Fruit fly (Drosophila melanogaster) whole organism, embryonic: ENCODE results near the gene CG13258.
A peak's percentile ranks its signal among the peaks of the same experiment; 100 is the strongest.

ENCODE experiments used
- CG11456 ChIP-seq: fragments of 200-800 bp; sonication (Bioruptor generic); IDR thresholded peaks from 3 replicates; pipeline ENCODE4 v1.3.6; 2022; ENCODE audit warnings: missing biosample characterization, missing genetic modification characterization
- CG11560 ChIP-seq: fragments of 200-800 bp; sonication (Bioruptor generic); IDR thresholded peaks from 3 replicates; pipeline ENCODE4 v1.3.6; 2022; ENCODE audit warnings: missing biosample characterization, missing genetic modification characterization
- CG11695 ChIP-seq: fragments of 200-800 bp; sonication (Bioruptor generic); IDR thresholded peaks from 3 replicates; pipeline ENCODE4 v1.3.6; 2022; ENCODE audit warnings: missing biosample characterization, missing genetic modification characterization
- CG12155 ChIP-seq: fragments of 200-800 bp; sonication (Bioruptor generic); optimal IDR thresholded peaks from 3 replicates; lab custom pipeline; 2016; ENCODE audit warnings: missing biosample characterization, missing genetic modification characterization
- CG12236 ChIP-seq: fragments of 200-800 bp; sonication (Bioruptor generic); optimal IDR thresholded peaks from 2 replicates; lab custom pipeline; 2016; ENCODE audit warnings: missing biosample characterization, missing genetic modification characterization
- CG13424 ChIP-seq: fragments of 200-800 bp; sonication (Bioruptor generic); optimal IDR thresholded peaks from 2 replicates; lab custom pipeline; 2019; ENCODE audit warnings: missing biosample characterization, mild to moderate bottlenecking, missing genetic modification characterization, moderate library complexity
- CG14014 ChIP-seq: fragments of 200-800 bp; sonication (Bioruptor generic); IDR thresholded peaks from 2 replicates; pipeline ENCODE4 v1.3.6; 2022; ENCODE audit warnings: missing biosample characterization, missing genetic modification characterization
- CG14965 ChIP-seq: fragments of 200-800 bp; sonication (Bioruptor generic); optimal IDR thresholded peaks from 2 replicates; lab custom pipeline; 2016; ENCODE audit warnings: missing biosample characterization, missing genetic modification characterization, borderline replicate concordance
- CG15011 ChIP-seq: fragments of 200-800 bp; sonication (Bioruptor generic); optimal IDR thresholded peaks from 3 replicates; lab custom pipeline; 2018; ENCODE audit warnings: missing biosample characterization, mild to moderate bottlenecking, missing genetic modification characterization
- CG1792 ChIP-seq: fragments of 200-800 bp; sonication (Bioruptor generic); optimal IDR thresholded peaks from 2 replicates; lab custom pipeline; 2016; ENCODE audit warnings: missing biosample characterization, missing genetic modification characterization
- CG18011 ChIP-seq: fragments of 200-800 bp; sonication (Bioruptor generic); optimal IDR thresholded peaks from 2 replicates; lab custom pipeline; 2017; ENCODE audit warnings: missing biosample characterization, missing genetic modification characterization, mild to moderate bottlenecking, moderate library complexity, missing genotype
- CG18599 ChIP-seq: fragments of 200-800 bp; sonication (Bioruptor generic); optimal IDR thresholded peaks from 3 replicates; lab custom pipeline; 2017; ENCODE audit warnings: missing biosample characterization, missing genetic modification characterization, mild to moderate bottlenecking, moderate library complexity, missing genetic modification reagents
- CG30431 ChIP-seq: fragments of 200-800 bp; sonication (Bioruptor generic); optimal IDR thresholded peaks from 2 replicates; lab custom pipeline; 2017; ENCODE audit warnings: missing biosample characterization, missing genetic modification characterization
- CG31441 ChIP-seq: fragments of 200-800 bp; sonication (Bioruptor generic); IDR thresholded peaks from 2 replicates; pipeline ENCODE4 v1.3.6; 2022; ENCODE audit warnings: missing biosample characterization, missing genetic modification characterization
- CG3163 ChIP-seq: fragments of 200-800 bp; sonication (Bioruptor generic); optimal IDR thresholded peaks from 3 replicates; lab custom pipeline; 2016; ENCODE audit warnings: missing biosample characterization, missing genetic modification characterization
- CG33213 ChIP-seq: fragments of 200-800 bp; sonication (Bioruptor generic); optimal IDR thresholded peaks from 3 replicates; lab custom pipeline; 2016; ENCODE audit warnings: missing biosample characterization, missing genetic modification characterization
- CG3407 ChIP-seq: fragments of 200-800 bp; sonication (Bioruptor generic); optimal IDR thresholded peaks from 2 replicates; lab custom pipeline; 2018; ENCODE audit warnings: missing biosample characterization, mild to moderate bottlenecking, missing genetic modification characterization
- CG34422 ChIP-seq: fragments of 200-800 bp; sonication (Bioruptor generic); IDR thresholded peaks from 3 replicates; pipeline ENCODE4 v1.3.6; 2022; ENCODE audit warnings: missing biosample characterization, missing genetic modification characterization
- CG3726 ChIP-seq: fragments of 200-800 bp; sonication (Bioruptor generic); IDR thresholded peaks from 3 replicates; pipeline ENCODE4, ENCODE4 v1.3.6; 2022; ENCODE audit warnings: missing biosample characterization, missing genetic modification characterization
- CG5180 ChIP-seq: fragments of 200-800 bp; sonication (Bioruptor generic); optimal IDR thresholded peaks from 3 replicates; lab custom pipeline; 2017; ENCODE audit warnings: missing biosample characterization, missing genetic modification characterization, mild to moderate bottlenecking, moderate library complexity, missing genetic modification reagents
- CG6689 ChIP-seq: fragments of 200-800 bp; sonication (Bioruptor generic); IDR thresholded peaks from 2 replicates; pipeline ENCODE4 v1.3.6; 2022; ENCODE audit warnings: missing biosample characterization, missing genetic modification characterization
- CG7786 ChIP-seq: fragments of 200-800 bp; sonication (Bioruptor generic); optimal IDR thresholded peaks from 2 replicates; lab custom pipeline; 2016; ENCODE audit warnings: missing biosample characterization, missing genetic modification characterization
- Drgx ChIP-seq: fragments of 200-800 bp; sonication (Bioruptor generic); IDR thresholded peaks from 2 replicates; pipeline ENCODE4 v1.3.6; 2022; ENCODE audit warnings: missing biosample characterization, missing genetic modification characterization
- Hsf ChIP-seq: fragments of 200-800 bp; sonication (Bioruptor generic); optimal IDR thresholded peaks from 3 replicates; lab custom pipeline; 2016; ENCODE audit warnings: missing biosample characterization, missing genetic modification characterization
- Myb ChIP-seq: fragments of 200-800 bp; sonication (Bioruptor generic); optimal IDR thresholded peaks from 2 replicates; lab custom pipeline; 2016; ENCODE audit warnings: missing biosample characterization, missing genetic modification characterization
- Nf-YC ChIP-seq: fragments of 200-800 bp; optimal IDR thresholded peaks from 3 replicates; lab custom pipeline; 2019; ENCODE audit warnings: missing biosample characterization, mild to moderate bottlenecking, missing genetic modification characterization, moderate library complexity
- Sin3A ChIP-seq: fragments of >200 bp; optimal IDR thresholded peaks from 2 replicates; lab custom pipeline; 2018
- Usf ChIP-seq: fragments of 200-800 bp; sonication (Bioruptor generic); optimal IDR thresholded peaks from 2 replicates; lab custom pipeline; 2017; ENCODE audit warnings: missing genotype, missing biosample characterization, missing genetic modification characterization
- cad ChIP-seq: fragments of >200 bp; optimal IDR thresholded peaks from 2 replicates; lab custom pipeline; 2017; ENCODE audit warnings: missing biosample characterization, missing genetic modification characterization
- cato ChIP-seq: fragments of 200-800 bp; sonication (Bioruptor generic); optimal IDR thresholded peaks from 2 replicates; lab custom pipeline; 2016; ENCODE audit warnings: missing biosample characterization, missing genetic modification characterization, borderline replicate concordance
- crc ChIP-seq: fragments of 200-800 bp; sonication (Bioruptor generic); optimal IDR thresholded peaks from 2 replicates; lab custom pipeline; 2016; ENCODE audit warnings: missing biosample characterization, missing genetic modification characterization
- dm ChIP-seq: fragments of 200-800 bp; sonication (Bioruptor generic); optimal IDR thresholded peaks from 3 replicates; lab custom pipeline; 2016; ENCODE audit warnings: missing biosample characterization, missing genetic modification characterization
- dmrt11E ChIP-seq: fragments of 200-800 bp; sonication (Bioruptor generic); optimal IDR thresholded peaks from 3 replicates; lab custom pipeline; 2018; ENCODE audit warnings: missing biosample characterization, mild to moderate bottlenecking, missing genetic modification characterization, moderate library complexity
- gem ChIP-seq: fragments of 200-800 bp; sonication (Bioruptor generic); optimal IDR thresholded peaks from 2 replicates; lab custom pipeline; 2019; ENCODE audit warnings: missing biosample characterization, mild to moderate bottlenecking, missing genetic modification characterization, moderate library complexity
- gt ChIP-seq: fragments of 200-800 bp; sonication (Bioruptor generic); IDR thresholded peaks from 2 replicates; pipeline ENCODE4 v1.3.6; 2022; ENCODE audit warnings: missing biosample characterization, missing genetic modification characterization
- hth ChIP-seq: fragments of >200 bp; optimal IDR thresholded peaks from 2 replicates; lab custom pipeline; 2017; ENCODE audit warnings: inconsistent platforms
- lbe ChIP-seq: fragments of 200-800 bp; sonication (Bioruptor generic); optimal IDR thresholded peaks from 2 replicates; lab custom pipeline; 2016; ENCODE audit warnings: missing biosample characterization, mild to moderate bottlenecking, missing genetic modification characterization
- lov ChIP-seq, 2 experiments: fragments of 200-800 bp in 1 of 2; fragments of >200 bp in 1 of 2; sonication (Bioruptor generic) in 1 of 2; IDR thresholded peaks in 1 of 2; optimal IDR thresholded peaks in 1 of 2; 2 replicates in 1 of 2; 3 replicates in 1 of 2; pipeline versions ENCODE4 v1.3.6 to Lab custom; 2017 to 2022; ENCODE audit warnings: missing biosample characterization in 1 of 2, missing genetic modification characterization in 1 of 2
- mam ChIP-seq: fragments of 200-800 bp; sonication (Bioruptor generic); optimal IDR thresholded peaks from 3 replicates; lab custom pipeline; 2016; ENCODE audit warnings: missing biosample characterization, missing genetic modification characterization
- mld ChIP-seq: fragments of 200-800 bp; sonication (Bioruptor generic); IDR thresholded peaks from 3 replicates; pipeline ENCODE4 v1.3.6; 2022; ENCODE audit warnings: missing biosample characterization, missing genetic modification characterization; ENCODE audit not compliant: partially characterized antibody
- peb ChIP-seq: fragments of 200-800 bp; sonication (Bioruptor generic); IDR thresholded peaks from 2 replicates; pipeline ENCODE4 v1.3.6; 2022; ENCODE audit warnings: missing biosample characterization, missing genetic modification characterization
- phol ChIP-seq: fragments of 200-800 bp; sonication (Bioruptor generic); optimal IDR thresholded peaks from 3 replicates; lab custom pipeline; 2018; ENCODE audit warnings: missing biosample characterization, mild to moderate bottlenecking, missing genetic modification characterization, moderate library complexity
- rib ChIP-seq: fragments of 200-800 bp; sonication (Bioruptor generic); IDR thresholded peaks from 2 replicates; pipeline ENCODE4 v1.3.6; 2022; ENCODE audit warnings: missing biosample characterization, missing genetic modification characterization
- row ChIP-seq: fragments of 200-800 bp; sonication (Bioruptor generic); IDR thresholded peaks from 3 replicates; pipeline ENCODE4 v1.3.6; 2022; ENCODE audit warnings: missing biosample characterization, missing genetic modification characterization
- sens ChIP-seq: fragments of 200-800 bp; sonication (Bioruptor generic); peaks from one replicate; lab custom pipeline; 2016; ENCODE audit warnings: missing biosample characterization, missing genetic modification characterization
- sim ChIP-seq: fragments of 200-800 bp; sonication (Bioruptor generic); IDR thresholded peaks from 2 replicates; pipeline ENCODE4 v1.3.6; 2022; ENCODE audit warnings: missing biosample characterization, missing genetic modification characterization
- slou ChIP-seq: fragments of 200-800 bp; sonication (Bioruptor generic); optimal IDR thresholded peaks from 3 replicates; lab custom pipeline; 2016; ENCODE audit warnings: missing biosample characterization, missing genetic modification characterization
- slp2 ChIP-seq: fragments of 200-800 bp; sonication (Bioruptor generic); optimal IDR thresholded peaks from 2 replicates; lab custom pipeline; 2016; ENCODE audit warnings: missing biosample characterization, missing genetic modification characterization
- stwl ChIP-seq: fragments of 200-800 bp; sonication (Bioruptor generic); optimal IDR thresholded peaks from 3 replicates; lab custom pipeline; 2018; ENCODE audit warnings: missing biosample characterization, mild to moderate bottlenecking, missing genetic modification characterization, moderate library complexity
- ttk ChIP-seq: fragments of 200-800 bp; sonication (Bioruptor generic); IDR thresholded peaks from 2 replicates; pipeline ENCODE4 v2.1.2; 2022; ENCODE audit warnings: missing biosample characterization, missing genetic modification characterization
- tx ChIP-seq: fragments of 200-800 bp; sonication (Bioruptor generic); optimal IDR thresholded peaks from 2 replicates; lab custom pipeline; 2016; ENCODE audit warnings: missing biosample characterization, missing genetic modification characterization

CG13258 gene

dm6 chr2L:16307026-16307703 is 14.3 kb upstream of the CG13258 start, which contains the start of the genes CG5861 and Syx5 (continued):
- TF ChIP-seq Usf (GFP tag; lab: Kevin White, UChicago) (no peak), CG5180 (GFP tag; lab: Kevin White, UChicago) (no peak), Hsf (GFP tag; lab: Kevin White, UChicago) (peak; percentile 30), mam (GFP tag; lab: Kevin White, UChicago) (no peak), CG13424 (tag; lab: Kevin White, UChicago) (peak; percentile 68), CG12236 (GFP tag; lab: Kevin White, UChicago) (no peak), Drgx (GFP tag; lab: Robert Waterston, UW) (no peak), lov (optimal IDR thresholded peaks at IDR 0.05; lab: Kevin White, UChicago) (no peak), lov (GFP tag; IDR thresholded peaks at IDR 0.05; lab: Robert Waterston, UW) (no peak), CG3407 (GFP tag; lab: Kevin White, UChicago) (peak; percentile 30), CG3726 (GFP tag; lab: Robert Waterston, UW) (no peak), CG3163 (GFP tag; lab: Kevin White, UChicago) (no peak), lbe (GFP tag; lab: Kevin White, UChicago) (peak; percentile 82), ttk (GFP tag; lab: Robert Waterston, UW) (no peak), slou (GFP tag; lab: Kevin White, UChicago) (no peak), CG15011 (GFP tag; lab: Kevin White, UChicago) (no peak), cato (GFP tag; lab: Kevin White, UChicago) (no peak), CG18599 (GFP tag; lab: Kevin White, UChicago) (no peak), CG33213 (GFP tag; lab: Kevin White, UChicago) (no peak), Sin3A (lab: Kevin White, UChicago) (peak; percentile 0), tx (no peak), row (GFP tag; lab: Robert Waterston, UW) (peak; percentile 86), CG18011 (GFP tag; lab: Kevin White, UChicago) (peak; percentile 57), gem (tag; lab: Kevin White, UChicago) (peak; percentile 76), hth (lab: Kevin White, UChicago) (no peak), cad (GFP tag; lab: Kevin White, UChicago) (no peak), CG12155 (peak; percentile 24), CG11695 (GFP tag; lab: Robert Waterston, UW) (peak; percentile 21; the same call in 1 of the 3 replicates), slp2 (GFP tag; lab: Kevin White, UChicago) (no peak), CG14965 (GFP tag; lab: Kevin White, UChicago) (no peak), CG1792 (GFP tag; lab: Kevin White, UChicago) (no peak), sim (GFP tag; lab: Robert Waterston, UW) (no peak), crc (no peak), phol (tag; lab: Kevin White, UChicago) (peak; percentile 70), CG31441 (GFP tag; lab: Robert Waterston, UW) (no peak; the same call in none of the 2 replicates), Myb (GFP tag; lab: Kevin White, UChicago) (no peak), gt (GFP tag; lab: Robert Waterston, UW) (no peak), CG11560 (tag; lab: Robert Waterston, UW) (no peak), Nf-YC (tag; lab: Kevin White, UChicago) (peak; percentile 75), CG14014 (GFP tag; lab: Robert Waterston, UW) (peak; percentile 16; the same call in 1 of the 2 replicates), CG34422 (GFP tag; lab: Robert Waterston, UW) (0 out of 3 replicates have a peak, but pooled peaks have one; percentile 43), mld (GFP tag; lab: Robert Waterston, UW) (peak; percentile 71; the same call in 2 of the 3 replicates), dmrt11E (peak; percentile 22), stwl (tag; lab: Kevin White, UChicago) (peak; percentile 67), rib (GFP tag; lab: Robert Waterston, UW) (no peak), CG11456 (peak; percentile 70; the same call in 2 of the 3 replicates), dm (GFP tag; lab: Kevin White, UChicago) (no peak), CG6689 (GFP tag; lab: Robert Waterston, UW) (peak; percentile 29; the same call in 1 of the 2 replicates), CG7786 (GFP tag; lab: Kevin White, UChicago) (no peak), sens (peak; percentile 69), CG30431 (no peak), peb (no peak)
